Fruit fly (Drosophila melanogaster): ENCODE data around the gene CG6621.

CG6621 gene

dm6 chr3R:10850636-10851035 lies 42.7 kb downstream of the CG6621 start:
- TF ChIP-seq Dek (tag; optimal IDR thresholded peaks at IDR 0.05) = no peak
- no peak for TF ChIP-seq CG34376 (GFP tag; optimal IDR thresholded peaks at IDR 0.05)
- TF ChIP-seq CG13624 (GFP tag; optimal IDR thresholded peaks at IDR 0.05) = peak; percentile 5
- TF ChIP-seq tgo (GFP tag; IDR thresholded peaks at IDR 0.05) = no peak
- no peak for TF ChIP-seq CG7271 (tag; optimal IDR thresholded peaks at IDR 0.05)
- peak; percentile 77 for TF ChIP-seq Med (GFP tag)
- peak; percentile 65 for TF ChIP-seq nerfin-1 (tag; optimal IDR thresholded peaks at IDR 0.05)
- no peak for TF ChIP-seq NfI (GFP tag; optimal IDR thresholded peaks at IDR 0.05)
- TF ChIP-seq CG13894 (tag; optimal IDR thresholded peaks at IDR 0.05) = peak; percentile 76
- no peak for TF ChIP-seq MBD-R2 (GFP tag; IDR thresholded peaks at IDR 0.05)
- no peak for TF ChIP-seq NK7.1 (GFP tag; optimal IDR thresholded peaks at IDR 0.05)
- TF ChIP-seq Dip3 (GFP tag; optimal IDR thresholded peaks at IDR 0.05) = no peak
- no peak for TF ChIP-seq CG10654 (GFP tag; optimal IDR thresholded peaks at IDR 0.05)
- peak; percentile 46 for TF ChIP-seq sd (tag; optimal IDR thresholded peaks at IDR 0.05)
- TF ChIP-seq D19B (GFP tag; optimal IDR thresholded peaks at IDR 0.05) = no peak
- TF ChIP-seq CG2199 (GFP tag; IDR thresholded peaks at IDR 0.05) = peak; percentile 67; the same call in 1 of the 3 replicates
- no peak for TF ChIP-seq fd102C (GFP tag; optimal IDR thresholded peaks at IDR 0.05)
- TF ChIP-seq chn (GFP tag; optimal IDR thresholded peaks at IDR 0.05) = no peak
- no peak for TF ChIP-seq Myb (GFP tag; optimal IDR thresholded peaks at IDR 0.05)
- no peak for TF ChIP-seq CG8944 (GFP tag; optimal IDR thresholded peaks at IDR 0.05)

DNA sequence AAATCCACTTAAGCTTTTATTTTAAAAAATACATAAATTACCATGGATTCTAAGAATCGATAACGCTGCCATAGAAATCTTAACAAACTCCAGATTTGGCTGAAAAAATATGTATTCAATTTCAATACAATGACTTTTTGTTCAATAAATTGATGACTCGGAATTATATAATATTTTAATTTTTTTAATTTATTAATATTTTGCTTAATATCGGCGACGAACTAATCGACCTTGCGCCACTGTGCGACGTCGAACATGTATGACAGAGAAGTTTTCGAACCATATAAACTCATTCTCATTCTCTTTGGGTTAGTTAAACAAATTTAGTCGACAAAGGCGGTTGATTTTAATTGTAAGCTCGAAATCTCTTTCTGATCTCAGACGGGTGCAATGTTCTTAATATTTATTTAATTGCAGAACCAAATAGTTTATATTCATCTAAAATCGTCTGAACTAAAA lies 43.8 kb downstream of the CG6621 start, which contains the start of gene CG42394:
Gene CG42394, plus strand, starts transcription at position 311 of the 459 bp plus-strand sequence.
- TF ChIP-seq CG17912 (GFP tag; optimal IDR thresholded peaks at IDR 0.05) (peak; percentile 80), D (optimal IDR thresholded peaks at IDR 0.05) (no peak), D (GFP tag; optimal IDR thresholded peaks at IDR 0.05) (peak; percentile 96), TFAM (GFP tag; optimal IDR thresholded peaks at IDR 0.05) (peak; percentile 64), dati (GFP tag; IDR thresholded peaks at IDR 0.05) (peak; percentile 85; the same call in 1 of the 2 replicates), CG11456 (GFP tag; IDR thresholded peaks at IDR 0.05) (peak; percentile 94), Doc3 (GFP tag; IDR thresholded peaks at IDR 0.05; ENCODE audit: partially characterized antibody) (no peak), CG10462 (GFP tag; optimal IDR thresholded peaks at IDR 0.05) (peak; percentile 89), Hr3 (GFP tag; optimal IDR thresholded peaks at IDR 0.05) (peak; percentile 87), Mrtf (GFP tag; IDR thresholded peaks at IDR 0.05) (peak; percentile 87), Eip74EF (GFP tag; optimal IDR thresholded peaks at IDR 0.05) (peak in 1 of 2 experiments; percentile 94), B-H2 (GFP tag; optimal IDR thresholded peaks at IDR 0.05) (no peak), CG18262 (tag; optimal IDR thresholded peaks at IDR 0.05) (peak; percentile 99), bcd (GFP tag; optimal IDR thresholded peaks at IDR 0.05) (peak; percentile 97), Nf-YA (GFP tag; IDR thresholded peaks at IDR 0.05) (peak; percentile 91), CG10321 (GFP tag; IDR thresholded peaks at IDR 0.05) (peak; percentile 74), croc (GFP tag; conservative IDR thresholded peaks at IDR 0.05) (peak; percentile 92), nerfin-2 (GFP tag; IDR thresholded peaks at IDR 0.05; ENCODE audit: partially characterized antibody) (peak; percentile 39), Oli (tag; optimal IDR thresholded peaks at IDR 0.05) (peak; percentile 95), CG6175 (GFP tag; IDR thresholded peaks at IDR 0.05) (peak; percentile 85), Sox100B (GFP tag; optimal IDR thresholded peaks at IDR 0.05) (peak; percentile 97), CG2678 (tag; optimal IDR thresholded peaks at IDR 0.05) (peak; percentile 97), CG13894 (tag; optimal IDR thresholded peaks at IDR 0.05) (peak; percentile 86), pan (optimal IDR thresholded peaks at IDR 0.05) (no peak), pan (GFP tag; optimal IDR thresholded peaks at IDR 0.05 in 1 of 2, IDR thresholded peaks at IDR 0.05 in 1 of 2) (peak in 1 of 2 experiments; percentile 93), CG11696 (GFP tag; IDR thresholded peaks at IDR 0.05) (peak; percentile 88), Dbx (GFP tag; IDR thresholded peaks at IDR 0.05) (peak; percentile 95), slp2 (GFP tag; optimal IDR thresholded peaks at IDR 0.05) (peak; percentile 44), slou (GFP tag; optimal IDR thresholded peaks at IDR 0.05) (peak; percentile 84), sima (GFP tag; optimal IDR thresholded peaks at IDR 0.05) (no peak), CG10366 (GFP tag; IDR thresholded peaks at IDR 0.05) (peak; percentile 90), Lhr (GFP tag; optimal IDR thresholded peaks at IDR 0.05) (peak; percentile 75)
